Worm (Caenorhabditis elegans) whole organism, L2 larva: Measurements from ENCODE around the gene aat-2.

Experiments
- aly-2 ChIP-seq: fragments of 150-350 bp; optimal IDR thresholded peaks from 2 replicates; lab custom pipeline; 2014; ENCODE audit warnings: missing biosample characterization, missing genetic modification characterization
- ceh-82 ChIP-seq: fragments of 150-350 bp; optimal IDR thresholded peaks from 2 replicates; lab custom pipeline; 2014; ENCODE audit warnings: missing biosample characterization, missing genetic modification characterization
- dmd-4 ChIP-seq: sonication (generic microtip); optimal IDR thresholded peaks from 2 replicates; lab custom pipeline; 2017; ENCODE audit warnings: missing biosample characterization, missing genetic modification characterization
- fos-1 ChIP-seq: fragments of 150-350 bp; optimal IDR thresholded peaks from 2 replicates; lab custom pipeline; 2014; ENCODE audit warnings: missing biosample characterization, missing genetic modification characterization
- mdl-1 ChIP-seq, 2 experiments: fragments of 150-350 bp in 1 of 2; sonication (generic microtip) in 1 of 2; optimal IDR thresholded peaks; 2 replicates each; lab custom pipeline; 2017; ENCODE audit warnings: missing biosample characterization in 2 of 2, missing genetic modification characterization in 2 of 2
- nhr-11 ChIP-seq: fragments of 150-350 bp; optimal IDR thresholded peaks from 2 replicates; lab custom pipeline; 2014; ENCODE audit warnings: missing biosample characterization, missing genetic modification characterization
- nhr-237 ChIP-seq: fragments of 150-350 bp; optimal IDR thresholded peaks from 2 replicates; lab custom pipeline; 2014; ENCODE audit warnings: missing biosample characterization, missing genetic modification characterization
- skn-1 ChIP-seq: sonication (generic microtip); optimal IDR thresholded peaks from 2 replicates; lab custom pipeline; 2017; ENCODE audit warnings: missing biosample characterization, missing genetic modification characterization
- snpc-4 ChIP-seq: fragments of 150-350 bp; optimal IDR thresholded peaks from 2 replicates; lab custom pipeline; 2014; ENCODE audit warnings: missing biosample characterization, missing genetic modification characterization
- unc-39 ChIP-seq: fragments of 150-350 bp; optimal IDR thresholded peaks from 2 replicates; lab custom pipeline; 2014; ENCODE audit warnings: missing biosample characterization, missing genetic modification characterization
- unc-62 ChIP-seq: fragments of 150-350 bp; optimal IDR thresholded peaks from 2 replicates; lab custom pipeline; 2014; ENCODE audit warnings: missing biosample characterization, missing genetic modification reagents, missing genetic modification characterization
- zag-1 ChIP-seq: fragments of 150-350 bp; optimal IDR thresholded peaks from 2 replicates; lab custom pipeline; 2014; ENCODE audit warnings: missing biosample characterization, missing genetic modification characterization
- ztf-11 ChIP-seq: sonication (generic microtip); optimal IDR thresholded peaks from 2 replicates; lab custom pipeline; 2017; ENCODE audit warnings: missing biosample characterization, missing genetic modification characterization

ce11 chrV:9225675-9226144 lies 20.4 kb downstream of the aat-2 start, which contains the start of gene F07C3.2:
- TF ChIP-seq nhr-11 (no peak), fos-1 (tag; lab: Kevin White, UChicago) (no peak), zag-1 (tag; lab: Kevin White, UChicago) (no peak), mdl-1 (tag; optimal IDR thresholded peaks at IDR 0.05; lab: Kevin White, UChicago) (no peak), aly-2 (tag; lab: Kevin White, UChicago) (no peak), unc-62 (GFP tag; lab: Kevin White, UChicago) (no peak), ceh-82 (tag; lab: Kevin White, UChicago) (no peak), skn-1 (tag; lab: Kevin White, UChicago) (no peak), nhr-237 (tag; lab: Kevin White, UChicago) (no peak), snpc-4 (tag; lab: Kevin White, UChicago) (no peak), unc-39 (no peak), dmd-4 (tag; lab: Kevin White, UChicago) (no peak), ztf-11 (tag; lab: Kevin White, UChicago) (no peak)
